Worm (Caenorhabditis elegans): ENCODE data around the gene K02H11.9.

The K02H11.9 gene

ce11 chrV:1491510-1491909, 45.4 kb downstream of the K02H11.9 start, which contains the start of gene C38C3.6:
Gene C38C3.6, minus strand, starts transcription at chrV:1491610.
- TF ChIP-seq ztf-11 (tag; optimal IDR thresholded peaks at IDR 0.05) = no peak
- no peak for TF ChIP-seq unc-62 (GFP tag; optimal IDR thresholded peaks at IDR 0.05)
- no peak for TF ChIP-seq nhr-12 (tag; optimal IDR thresholded peaks at IDR 0.05)
- TF ChIP-seq lin-32 (GFP tag; optimal IDR thresholded peaks at IDR 0.05) = no peak
- no peak for TF ChIP-seq sem-2 (GFP tag; optimal IDR thresholded peaks at IDR 0.05)
- TF ChIP-seq lin-13 (tag; optimal IDR thresholded peaks at IDR 0.05) = no peak
- TF ChIP-seq zip-8 (tag; optimal IDR thresholded peaks at IDR 0.05) = no peak
- no peak for TF ChIP-seq nhr-76 (tag; optimal IDR thresholded peaks at IDR 0.05)
- no peak for TF ChIP-seq drap-1 (GFP tag; optimal IDR thresholded peaks at IDR 0.05)

DNA sequence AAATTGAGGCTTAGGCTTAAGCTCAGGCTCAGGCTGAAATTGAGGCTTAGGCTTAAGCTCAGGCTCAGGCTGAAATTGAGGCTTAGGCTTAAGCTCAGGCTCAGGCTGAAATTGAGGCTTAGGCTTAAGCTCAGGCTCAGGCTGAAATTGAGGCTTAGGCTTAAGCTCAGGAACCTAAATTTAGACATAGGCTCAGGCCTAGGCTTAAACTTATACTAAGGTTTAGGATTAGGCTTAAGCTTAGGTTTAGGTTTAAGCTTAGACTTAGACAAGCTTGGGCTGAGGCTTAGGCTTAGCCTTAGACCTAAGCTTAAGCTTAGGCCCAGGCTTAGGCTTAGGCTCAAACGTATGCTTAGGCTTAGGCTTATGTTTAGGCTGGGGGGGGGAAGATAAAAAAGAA, 46.0 kb downstream of the K02H11.9 start:
- TF ChIP-seq ham-2 (GFP tag; optimal IDR thresholded peaks at IDR 0.05) = peak; percentile 22

DNA sequence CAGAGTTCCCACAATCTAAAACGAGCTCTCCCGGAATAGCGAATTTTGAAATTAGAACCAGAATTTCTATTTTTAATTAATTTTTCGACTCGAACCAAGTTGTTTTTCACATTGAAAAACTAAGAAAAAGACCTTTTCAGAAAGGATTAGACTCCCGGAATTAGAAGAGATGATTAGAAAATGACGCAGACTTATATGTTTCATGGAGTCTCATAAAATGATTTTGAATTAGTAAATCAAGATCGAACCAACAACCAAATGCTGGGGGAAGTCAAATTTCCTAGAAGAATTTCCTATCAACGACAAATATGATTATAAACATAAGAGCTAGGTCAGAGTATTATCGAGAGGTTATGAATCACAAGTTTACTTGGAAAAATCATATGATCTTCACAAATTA, 48.2 kb downstream of the K02H11.9 start:
- no peak for TF ChIP-seq ceh-39 (tag; optimal IDR thresholded peaks at IDR 0.05)
- no peak for TF ChIP-seq ceh-83 (GFP tag; optimal IDR thresholded peaks at IDR 0.05)
- TF ChIP-seq ces-1 (GFP tag; optimal IDR thresholded peaks at IDR 0.05) = no peak
- TF ChIP-seq tbx-8 (GFP tag; optimal IDR thresholded peaks at IDR 0.05) = no peak
- no peak for TF ChIP-seq ham-2 (GFP tag; optimal IDR thresholded peaks at IDR 0.05)

ce11 chrV:1487262-1487661, 49.6 kb downstream of the K02H11.9 start:
- no peak for TF ChIP-seq cnd-1 (tag; optimal IDR thresholded peaks at IDR 0.05)
- TF ChIP-seq snpc-4 (tag; optimal IDR thresholded peaks at IDR 0.05) = no peak
- no peak for TF ChIP-seq lin-13 (tag; optimal IDR thresholded peaks at IDR 0.05)
- TF ChIP-seq ceh-39 (tag; optimal IDR thresholded peaks at IDR 0.05) = no peak
- no peak for TF ChIP-seq nhr-28 (tag; optimal IDR thresholded peaks at IDR 0.05)
- TF ChIP-seq ztf-11 (tag; optimal IDR thresholded peaks at IDR 0.05) = no peak
- no peak for TF ChIP-seq hlh-1 (tag; optimal IDR thresholded peaks at IDR 0.05)
- TF ChIP-seq mep-1 (tag; optimal IDR thresholded peaks at IDR 0.05) = no peak
- TF ChIP-seq zip-8 (tag; optimal IDR thresholded peaks at IDR 0.05) = no peak
- TF ChIP-seq ceh-43 (GFP tag; optimal IDR thresholded peaks at IDR 0.05) = no peak
- no peak for TF ChIP-seq flh-1 (GFP tag; optimal IDR thresholded peaks at IDR 0.05)
- no peak for TF ChIP-seq drap-1 (GFP tag; optimal IDR thresholded peaks at IDR 0.05)

DNA sequence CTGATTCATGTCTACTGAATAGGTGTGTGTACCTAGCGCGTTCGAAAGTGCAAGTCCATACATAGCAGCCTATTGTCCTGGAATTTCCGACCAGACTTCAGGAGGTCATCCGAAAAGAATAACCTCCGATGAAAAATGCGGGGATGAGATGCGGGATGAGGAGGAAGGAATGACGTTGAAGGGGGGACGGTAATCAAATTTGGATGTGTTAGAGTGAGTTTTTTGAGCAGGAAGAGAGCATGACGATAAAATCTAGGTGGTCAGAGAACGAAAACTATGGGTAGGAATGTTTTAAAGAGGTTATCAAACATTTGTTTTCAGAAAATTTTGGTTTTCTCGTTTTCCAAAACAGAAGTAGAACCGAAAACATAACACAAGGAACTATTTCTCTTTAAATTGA, 50.8 kb downstream of the K02H11.9 start:
- no peak for TF ChIP-seq flh-1 (GFP tag; optimal IDR thresholded peaks at IDR 0.05)
- no peak for TF ChIP-seq nhr-76 (tag; optimal IDR thresholded peaks at IDR 0.05)
- TF ChIP-seq ceh-43 (GFP tag; optimal IDR thresholded peaks at IDR 0.05) = no peak
- no peak for TF ChIP-seq nhr-12 (tag; optimal IDR thresholded peaks at IDR 0.05)
- no peak for TF ChIP-seq elt-1 (tag; optimal IDR thresholded peaks at IDR 0.05; ENCODE audit: borderline replicate concordance, insufficient read depth)
- TF ChIP-seq lsy-2 (tag; optimal IDR thresholded peaks at IDR 0.05) = no peak
- TF ChIP-seq unc-120 (tag; optimal IDR thresholded peaks at IDR 0.05; ENCODE audit: poor library complexity, severe bottlenecking) = no peak
- TF ChIP-seq sptf-1 (tag; optimal IDR thresholded peaks at IDR 0.05) = no peak
- TF ChIP-seq pha-4 (tag; optimal IDR thresholded peaks at IDR 0.05) = no peak
- no peak for TF ChIP-seq ces-1 (GFP tag; optimal IDR thresholded peaks at IDR 0.05)
- TF ChIP-seq hlh-1 (tag; optimal IDR thresholded peaks at IDR 0.05) = no peak

Measured in whole organism, mixed stage, embryonic.